Fruit fly (Drosophila melanogaster) whole organism, embryonic: ENCODE measurements around the gene CG10226.

Experiments used
- Antp ChIP-seq: fragments of 200-800 bp; sonication (Bioruptor generic); optimal IDR thresholded peaks from 3 replicates; lab custom pipeline; 2016; ENCODE audit warnings: missing biosample characterization, missing genetic modification characterization
- CG11398 ChIP-seq: fragments of 200-800 bp; sonication (Bioruptor generic); optimal IDR thresholded peaks from 2 replicates; lab custom pipeline; 2016; ENCODE audit warnings: missing biosample characterization, missing genetic modification characterization
- CG11695 ChIP-seq: fragments of 200-800 bp; sonication (Bioruptor generic); IDR thresholded peaks from 3 replicates; pipeline ENCODE4 v1.3.6; 2022; ENCODE audit warnings: missing biosample characterization, missing genetic modification characterization
- CG1233 ChIP-seq: fragments of 200-800 bp; sonication (Bioruptor generic); optimal IDR thresholded peaks from 4 replicates; lab custom pipeline; 2018; ENCODE audit warnings: missing biosample characterization, mild to moderate bottlenecking, missing genetic modification characterization
- CG13894 ChIP-seq: fragments of 200-800 bp; sonication (Bioruptor generic); optimal IDR thresholded peaks from 3 replicates; lab custom pipeline; 2018; ENCODE audit warnings: missing biosample characterization, mild to moderate bottlenecking, missing genetic modification characterization, moderate library complexity
- CG15696 ChIP-seq: fragments of 200-800 bp; sonication (Bioruptor generic); optimal IDR thresholded peaks from 2 replicates; lab custom pipeline; 2019; ENCODE audit warnings: missing biosample characterization, mild to moderate bottlenecking, missing genetic modification characterization, moderate library complexity
- CG16863 ChIP-seq: fragments of 200-800 bp; sonication (Bioruptor generic); optimal IDR thresholded peaks from 3 replicates; lab custom pipeline; 2016; ENCODE audit warnings: missing biosample characterization, missing genetic modification characterization
- CG17361 ChIP-seq: fragments of 200-800 bp; sonication (Bioruptor generic); IDR thresholded peaks from 3 replicates; pipeline ENCODE4 v1.3.6; 2022; ENCODE audit warnings: missing biosample characterization, missing genetic modification characterization
- CG18619 ChIP-seq: fragments of 200-800 bp; sonication (Bioruptor generic); optimal IDR thresholded peaks from 3 replicates; lab custom pipeline; 2017; ENCODE audit warnings: missing biosample characterization, mild to moderate bottlenecking, missing genetic modification characterization
- CG2116 ChIP-seq: fragments of 200-800 bp; sonication (Bioruptor generic); optimal IDR thresholded peaks from 3 replicates; lab custom pipeline; 2018; ENCODE audit warnings: missing biosample characterization, mild to moderate bottlenecking, missing genetic modification characterization
- CG2120 ChIP-seq: fragments of 200-800 bp; sonication (Bioruptor generic); optimal IDR thresholded peaks from 3 replicates; lab custom pipeline; 2016; ENCODE audit warnings: missing biosample characterization, missing genetic modification characterization
- CG2129 ChIP-seq: fragments of 200-800 bp; sonication (Bioruptor generic); IDR thresholded peaks from 2 replicates; pipeline ENCODE4 v1.3.6; 2022; ENCODE audit warnings: missing biosample characterization, missing genetic modification characterization; ENCODE audit not compliant: partially characterized antibody
- CG31441 ChIP-seq: fragments of 200-800 bp; sonication (Bioruptor generic); IDR thresholded peaks from 2 replicates; pipeline ENCODE4 v1.3.6; 2022; ENCODE audit warnings: missing biosample characterization, missing genetic modification characterization
- CG32772 ChIP-seq: fragments of 200-800 bp; sonication (Bioruptor generic); IDR thresholded peaks from 2 replicates; pipeline ENCODE4 v1.3.6; 2022; ENCODE audit warnings: missing biosample characterization, missing genetic modification characterization
- CG33557 ChIP-seq: fragments of 200-800 bp; sonication (Bioruptor generic); optimal IDR thresholded peaks from 2 replicates; lab custom pipeline; 2019; ENCODE audit warnings: missing biosample characterization, mild to moderate bottlenecking, missing genetic modification characterization, moderate library complexity
- CG3726 ChIP-seq: fragments of 200-800 bp; sonication (Bioruptor generic); IDR thresholded peaks from 3 replicates; pipeline ENCODE4, ENCODE4 v1.3.6; 2022; ENCODE audit warnings: missing biosample characterization, missing genetic modification characterization
- CG3838 ChIP-seq: fragments of 200-800 bp; sonication (Bioruptor generic); optimal IDR thresholded peaks from 3 replicates; lab custom pipeline; 2016; ENCODE audit warnings: missing biosample characterization, missing genetic modification characterization
- CG43689 ChIP-seq: fragments of 200-800 bp; sonication (Bioruptor generic); IDR thresholded peaks from 2 replicates; pipeline ENCODE4 v1.3.6; 2022; ENCODE audit warnings: missing biosample characterization, missing genetic modification characterization
- CG5953 ChIP-seq: fragments of 200-800 bp; sonication (Bioruptor generic); IDR thresholded peaks from 2 replicates; pipeline ENCODE4 v1.3.6; 2022; ENCODE audit warnings: missing biosample characterization, missing genetic modification characterization
- CG6683 ChIP-seq: fragments of 200-800 bp; sonication (Bioruptor generic); optimal IDR thresholded peaks from 2 replicates; lab custom pipeline; 2017; ENCODE audit warnings: missing biosample characterization, mild to moderate bottlenecking, missing genetic modification characterization, missing genetic modification reagents
- CG7839 ChIP-seq: fragments of 200-800 bp; sonication (Bioruptor generic); optimal IDR thresholded peaks from 3 replicates; lab custom pipeline; 2018; ENCODE audit warnings: missing biosample characterization, mild to moderate bottlenecking, missing genetic modification characterization, moderate library complexity
- CG9437 ChIP-seq: fragments of 200-800 bp; sonication (Bioruptor generic); optimal IDR thresholded peaks from 2 replicates; lab custom pipeline; 2018; ENCODE audit warnings: missing biosample characterization, mild to moderate bottlenecking, missing genetic modification characterization
- Dp ChIP-seq: fragments of 200-800 bp; sonication (Bioruptor generic); optimal IDR thresholded peaks from 2 replicates; lab custom pipeline; 2018; ENCODE audit warnings: missing biosample characterization, mild to moderate bottlenecking, missing genetic modification characterization, moderate library complexity
- E2f1 ChIP-seq: fragments of 200-800 bp; sonication (Bioruptor generic); IDR thresholded peaks from 2 replicates; pipeline ENCODE4 v1.3.6; 2022; ENCODE audit warnings: missing biosample characterization, missing genetic modification characterization
- Ets65A ChIP-seq: fragments of 200-800 bp; sonication (Bioruptor generic); peaks from one replicate; lab custom pipeline; 2016; ENCODE audit warnings: missing biosample characterization, missing genetic modification characterization
- H15 ChIP-seq: fragments of 200-800 bp; sonication (Bioruptor generic); IDR thresholded peaks from 3 replicates; pipeline ENCODE4 v1.3.6; 2022; ENCODE audit warnings: missing biosample characterization, missing genetic modification characterization
- HmgD ChIP-seq: fragments of 200-800 bp; sonication (Bioruptor generic); optimal IDR thresholded peaks from 3 replicates; lab custom pipeline; 2016; ENCODE audit warnings: missing biosample characterization, missing genetic modification characterization
- Hmr ChIP-seq: fragments of 200-800 bp; sonication (Bioruptor generic); optimal IDR thresholded peaks from 3 replicates; lab custom pipeline; 2017; ENCODE audit warnings: mild to moderate bottlenecking, missing biosample characterization, missing genetic modification reagents, missing genetic modification characterization
- Rx ChIP-seq: fragments of 200-800 bp; sonication (Bioruptor generic); IDR thresholded peaks from 2 replicates; pipeline ENCODE4 v1.3.6; 2022; ENCODE audit warnings: missing biosample characterization, missing genetic modification characterization
- ash1 ChIP-seq: fragments of 200-800 bp; sonication (Bioruptor generic); optimal IDR thresholded peaks from 2 replicates; lab custom pipeline; 2018; ENCODE audit warnings: missing biosample characterization, mild to moderate bottlenecking, missing genetic modification characterization
- chn ChIP-seq: fragments of 200-800 bp; sonication (Bioruptor generic); optimal IDR thresholded peaks from 2 replicates; lab custom pipeline; 2016; ENCODE audit warnings: missing biosample characterization, missing genetic modification characterization
- ci ChIP-seq: fragments of 200-800 bp; sonication (Bioruptor generic); IDR thresholded peaks from 3 replicates; pipeline ENCODE4 v1.3.6; 2022; ENCODE audit warnings: missing biosample characterization, missing genetic modification characterization
- ftz-f1 ChIP-seq: fragments of 200-800 bp; sonication (Bioruptor generic); optimal IDR thresholded peaks from 2 replicates; lab custom pipeline; 2016; ENCODE audit warnings: missing biosample characterization, missing genetic modification characterization
- grn ChIP-seq: fragments of 200-800 bp; sonication (Bioruptor generic); optimal IDR thresholded peaks from 3 replicates; lab custom pipeline; 2017; ENCODE audit warnings: missing biosample characterization, missing genetic modification characterization
- gt ChIP-seq: fragments of 200-800 bp; sonication (Bioruptor generic); IDR thresholded peaks from 2 replicates; pipeline ENCODE4 v1.3.6; 2022; ENCODE audit warnings: missing biosample characterization, missing genetic modification characterization
- hkb ChIP-seq, 2 experiments: fragments of 200-800 bp in 1 of 2; fragments of >200 bp in 1 of 2; sonication (Bioruptor generic) in 1 of 2; IDR thresholded peaks in 1 of 2; optimal IDR thresholded peaks in 1 of 2; 2 replicates each; pipeline versions ENCODE4 v1.3.6 to Lab custom; 2017 to 2022; ENCODE audit warnings: missing biosample characterization in 1 of 2, missing genetic modification characterization in 1 of 2
- jing ChIP-seq: fragments of 200-800 bp; sonication (Bioruptor generic); optimal IDR thresholded peaks from 2 replicates; lab custom pipeline; 2018; ENCODE audit warnings: missing biosample characterization, mild to moderate bottlenecking, missing genetic modification characterization
- kah ChIP-seq: fragments of 200-800 bp; sonication (Bioruptor generic); optimal IDR thresholded peaks from 2 replicates; lab custom pipeline; 2018; ENCODE audit warnings: missing biosample characterization, mild to moderate bottlenecking, missing genetic modification characterization
- lab ChIP-seq: fragments of 200-800 bp; sonication (Bioruptor generic); optimal IDR thresholded peaks from 3 replicates; lab custom pipeline; 2017; ENCODE audit warnings: missing biosample characterization, missing genetic modification characterization, mild to moderate bottlenecking, moderate library complexity, missing genetic modification reagents
- lbe ChIP-seq: fragments of 200-800 bp; sonication (Bioruptor generic); optimal IDR thresholded peaks from 2 replicates; lab custom pipeline; 2016; ENCODE audit warnings: missing biosample characterization, mild to moderate bottlenecking, missing genetic modification characterization
- nau ChIP-seq: fragments of 200-800 bp; sonication (Bioruptor generic); optimal IDR thresholded peaks from 3 replicates; lab custom pipeline; 2017; ENCODE audit warnings: missing biosample characterization, mild to moderate bottlenecking, missing genetic modification characterization, missing genetic modification reagents
- peb ChIP-seq: fragments of 200-800 bp; sonication (Bioruptor generic); IDR thresholded peaks from 2 replicates; pipeline ENCODE4 v1.3.6; 2022; ENCODE audit warnings: missing biosample characterization, missing genetic modification characterization
- pho ChIP-seq: fragments of 200-800 bp; sonication (Bioruptor generic); optimal IDR thresholded peaks from 2 replicates; lab custom pipeline; 2016; ENCODE audit warnings: missing biosample characterization, missing genetic modification characterization
- phol ChIP-seq: fragments of 200-800 bp; sonication (Bioruptor generic); optimal IDR thresholded peaks from 3 replicates; lab custom pipeline; 2018; ENCODE audit warnings: missing biosample characterization, mild to moderate bottlenecking, missing genetic modification characterization, moderate library complexity
- pnt ChIP-seq: fragments of 200-800 bp; sonication (Bioruptor generic); optimal IDR thresholded peaks from 3 replicates; lab custom pipeline; 2016; ENCODE audit warnings: missing biosample characterization, missing genetic modification characterization
- slbo ChIP-seq: fragments of 200-800 bp; sonication (Bioruptor generic); IDR thresholded peaks from 2 replicates; pipeline ENCODE4 v1.3.6; 2022; ENCODE audit warnings: missing biosample characterization, missing genetic modification characterization
- sqz ChIP-seq: fragments of 200-800 bp; sonication (Bioruptor generic); optimal IDR thresholded peaks from 3 replicates; lab custom pipeline; 2018; ENCODE audit warnings: missing biosample characterization, mild to moderate bottlenecking, missing genetic modification characterization
- yki ChIP-seq: fragments of >200 bp; optimal IDR thresholded peaks from 3 replicates; lab custom pipeline; 2018

The CG10226 gene

DNA sequence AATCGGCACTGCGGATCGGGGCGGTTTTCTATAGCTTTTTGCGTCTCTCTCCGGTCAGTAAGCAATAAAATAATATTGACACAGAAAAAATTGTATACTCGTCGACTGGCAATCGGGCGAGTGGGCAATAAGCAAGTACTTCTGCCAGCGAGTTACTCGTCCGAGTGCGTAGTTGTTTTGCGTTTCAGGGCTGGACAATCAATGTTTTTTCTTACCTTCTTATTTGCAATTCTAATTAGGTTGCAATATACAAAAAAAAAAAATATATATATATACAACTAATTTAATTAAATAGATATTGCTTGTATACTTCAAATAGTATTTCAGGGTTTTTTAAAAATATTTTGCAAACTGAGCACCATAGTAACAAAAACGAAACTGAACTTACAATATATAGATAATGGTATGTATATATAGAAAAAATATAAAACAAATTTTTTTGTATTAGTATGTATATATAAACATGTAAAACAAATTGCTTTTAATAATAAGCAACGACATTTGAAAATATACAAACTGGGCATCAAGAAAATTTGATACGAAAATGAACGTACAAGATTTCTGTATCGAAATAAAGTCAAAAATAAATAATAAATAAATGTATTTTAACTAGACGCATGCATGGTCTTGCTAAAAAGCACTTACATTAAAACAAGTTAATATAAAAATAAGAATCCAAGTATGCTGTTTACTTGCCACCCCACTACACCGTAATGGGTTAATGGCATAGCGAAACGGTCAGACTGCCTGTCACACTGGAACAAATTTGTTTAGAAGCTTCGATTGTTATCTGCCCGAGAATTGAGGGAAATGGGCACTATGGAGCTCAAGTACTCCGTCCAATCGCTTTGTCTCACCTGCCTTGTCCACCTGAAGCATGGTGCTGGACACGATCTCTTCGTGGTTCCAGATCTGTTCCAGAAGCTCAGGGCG is 50.6 kb downstream of the CG10226 start, which contains the start of the genes D19A and CG7386 (continued):
- TF ChIP-seq ash1 (GFP tag; lab: Kevin White, UChicago) (no peak), CG31441 (GFP tag; lab: Robert Waterston, UW) (peak; percentile 57), CG2120 (GFP tag; lab: Kevin White, UChicago) (peak; percentile 79), CG18619 (GFP tag; lab: Kevin White, UChicago) (peak; percentile 12), CG3838 (no peak), yki (lab: Kevin White, UChicago) (no peak), peb (GFP tag; lab: Robert Waterston, UW) (no peak), CG17361 (GFP tag; lab: Robert Waterston, UW) (peak; percentile 75; the same call in 2 of the 3 replicates), CG2116 (GFP tag; lab: Kevin White, UChicago) (peak; percentile 11), CG33557 (GFP tag; lab: Kevin White, UChicago) (peak; percentile 48), pnt (GFP tag; lab: Kevin White, UChicago) (peak; percentile 39), ci (GFP tag; lab: Robert Waterston, UW) (peak; percentile 75), CG32772 (GFP tag; lab: Robert Waterston, UW) (peak; percentile 46; the same call in 1 of the 2 replicates), Dp (GFP tag; lab: Kevin White, UChicago) (no peak), H15 (GFP tag; lab: Robert Waterston, UW) (peak; percentile 77), CG15696 (tag; lab: Kevin White, UChicago) (peak; percentile 31), chn (peak; percentile 64), Hmr (GFP tag; lab: Kevin White, UChicago) (peak; percentile 53), CG3726 (GFP tag; lab: Robert Waterston, UW) (0 out of 3 replicates have a peak, but pooled peaks have one; percentile 22), CG7839 (tag; lab: Kevin White, UChicago) (peak; percentile 61), jing (GFP tag; lab: Kevin White, UChicago) (no peak), Rx (peak; percentile 44; the same call in 1 of the 2 replicates), E2f1 (GFP tag; lab: Robert Waterston, UW) (peak; percentile 59), CG11398 (GFP tag; lab: Kevin White, UChicago) (no peak), CG16863 (GFP tag; lab: Kevin White, UChicago) (peak; percentile 32), Antp (GFP tag; lab: Kevin White, UChicago) (peak; percentile 68), lab (peak; percentile 59), CG2129 (GFP tag; lab: Robert Waterston, UW) (no peak), CG9437 (peak; percentile 21), hkb (optimal IDR thresholded peaks at IDR 0.05; lab: Kevin White, UChicago) (no peak), hkb (GFP tag; IDR thresholded peaks at IDR 0.05; lab: Robert Waterston, UW) (peak; percentile 37; the same call in 1 of the 2 replicates), kah (GFP tag; lab: Kevin White, UChicago) (peak; percentile 32), gt (no peak), pho (GFP tag; lab: Kevin White, UChicago) (peak; percentile 38), CG13894 (tag; lab: Kevin White, UChicago) (peak; percentile 34), sqz (peak; percentile 88), CG5953 (GFP tag; lab: Robert Waterston, UW) (0 out of 2 replicates have a peak, but pooled peaks have one; percentile 25), HmgD (GFP tag; lab: Kevin White, UChicago) (peak; percentile 62), CG6683 (GFP tag; lab: Kevin White, UChicago) (no peak), nau (GFP tag; lab: Kevin White, UChicago) (no peak), phol (tag; lab: Kevin White, UChicago) (peak; percentile 61), CG11695 (GFP tag; lab: Robert Waterston, UW) (peak; percentile 52; the same call in 1 of the 3 replicates), CG1233 (peak; percentile 41), grn (GFP tag; lab: Kevin White, UChicago) (peak; percentile 76), slbo (GFP tag; lab: Robert Waterston, UW) (peak; percentile 86), CG43689 (GFP tag; lab: Robert Waterston, UW) (0 out of 2 replicates have a peak, but pooled peaks have one; percentile 9), lbe (GFP tag; lab: Kevin White, UChicago) (peak; percentile 2), Ets65A (peak; percentile 89), ftz-f1 (GFP tag; lab: Kevin White, UChicago) (no peak)
